Fruit fly (Drosophila melanogaster) whole organism, embryonic: ENCODE measurements around the gene Nepl4.

Experiments
- Blimp-1 ChIP-seq: fragments of 200-800 bp; sonication (Bioruptor generic); optimal IDR thresholded peaks from 3 replicates; lab custom pipeline; 2018; ENCODE audit warnings: missing biosample characterization, missing genetic modification characterization, mild to moderate bottlenecking, moderate library complexity, missing genetic modification reagents
- C15 ChIP-seq: fragments of 200-800 bp; sonication (Bioruptor generic); IDR thresholded peaks from 3 replicates; pipeline ENCODE4 v1.3.6; 2022; ENCODE audit warnings: missing biosample characterization, missing genetic modification characterization
- CG13123 ChIP-seq: fragments of 200-800 bp; sonication (Bioruptor generic); optimal IDR thresholded peaks from 2 replicates; lab custom pipeline; 2016; ENCODE audit warnings: missing biosample characterization, missing genetic modification characterization
- CG14014 ChIP-seq: fragments of 200-800 bp; sonication (Bioruptor generic); IDR thresholded peaks from 2 replicates; pipeline ENCODE4 v1.3.6; 2022; ENCODE audit warnings: missing biosample characterization, missing genetic modification characterization
- CG14050 ChIP-seq: fragments of 200-800 bp; sonication (Bioruptor generic); IDR thresholded peaks from 3 replicates; pipeline ENCODE4 v1.3.6; 2022; ENCODE audit warnings: missing biosample characterization, missing genetic modification characterization
- CG14441 ChIP-seq: fragments of 200-800 bp; sonication (Bioruptor generic); IDR thresholded peaks from 2 replicates; pipeline ENCODE4 v1.3.6; 2022; ENCODE audit warnings: missing biosample characterization, missing genetic modification characterization
- CG14710 ChIP-seq: fragments of 200-800 bp; sonication (Bioruptor generic); optimal IDR thresholded peaks from 3 replicates; lab custom pipeline; 2019; ENCODE audit warnings: missing biosample characterization, mild to moderate bottlenecking, missing genetic modification characterization, moderate library complexity
- CG15479 ChIP-seq: fragments of 200-800 bp; sonication (Bioruptor generic); optimal IDR thresholded peaks from 3 replicates; lab custom pipeline; 2019; ENCODE audit warnings: missing biosample characterization, mild to moderate bottlenecking, missing genetic modification characterization, moderate library complexity
- CG15514 ChIP-seq: fragments of 200-800 bp; sonication (Bioruptor generic); optimal IDR thresholded peaks from 3 replicates; lab custom pipeline; 2017; ENCODE audit warnings: missing biosample characterization, missing genetic modification characterization, mild to moderate bottlenecking, moderate library complexity, missing genetic modification reagents
- CG17361 ChIP-seq: fragments of 200-800 bp; sonication (Bioruptor generic); IDR thresholded peaks from 3 replicates; pipeline ENCODE4 v1.3.6; 2022; ENCODE audit warnings: missing biosample characterization, missing genetic modification characterization
- CG2129 ChIP-seq: fragments of 200-800 bp; sonication (Bioruptor generic); IDR thresholded peaks from 2 replicates; pipeline ENCODE4 v1.3.6; 2022; ENCODE audit warnings: missing biosample characterization, missing genetic modification characterization; ENCODE audit not compliant: partially characterized antibody
- CG4282 ChIP-seq: fragments of 200-800 bp; sonication (Bioruptor generic); optimal IDR thresholded peaks from 2 replicates; lab custom pipeline; 2016; ENCODE audit warnings: missing biosample characterization, missing genetic modification characterization
- CG6272 ChIP-seq: fragments of 200-800 bp; sonication (Bioruptor generic); IDR thresholded peaks from 2 replicates; pipeline ENCODE4 v1.3.6; 2022; ENCODE audit warnings: missing biosample characterization, missing genetic modification characterization
- CG6791 ChIP-seq: fragments of 200-800 bp; sonication (Bioruptor generic); IDR thresholded peaks from 3 replicates; pipeline ENCODE4 v1.3.6; 2022; ENCODE audit warnings: missing biosample characterization, missing genetic modification characterization; ENCODE audit not compliant: partially characterized antibody
- CG7745 ChIP-seq: fragments of 200-800 bp; sonication (Bioruptor generic); optimal IDR thresholded peaks from 2 replicates; lab custom pipeline; 2018; ENCODE audit warnings: missing biosample characterization, mild to moderate bottlenecking, missing genetic modification characterization, moderate library complexity
- CG7987 ChIP-seq: fragments of 200-800 bp; sonication (Bioruptor generic); optimal IDR thresholded peaks from 2 replicates; lab custom pipeline; 2018; ENCODE audit warnings: missing biosample characterization, mild to moderate bottlenecking, missing genetic modification characterization, moderate library complexity
- CG9932 ChIP-seq: fragments of 200-800 bp; sonication (Bioruptor generic); IDR thresholded peaks from 2 replicates; pipeline ENCODE4 v1.3.6; 2022; ENCODE audit warnings: missing biosample characterization, missing genetic modification characterization
- Dp ChIP-seq: fragments of 200-800 bp; sonication (Bioruptor generic); optimal IDR thresholded peaks from 2 replicates; lab custom pipeline; 2018; ENCODE audit warnings: missing biosample characterization, mild to moderate bottlenecking, missing genetic modification characterization, moderate library complexity
- Eip74EF ChIP-seq, 2 experiments: fragments of 200-800 bp in 1 of 2; fragments of >200 bp in 1 of 2; sonication (Bioruptor generic) in 1 of 2; optimal IDR thresholded peaks; 2 replicates each; lab custom pipeline; 2017 to 2019; ENCODE audit warnings: missing biosample characterization in 2 of 2, missing genetic modification characterization in 2 of 2, mild to moderate bottlenecking in 1 of 2, moderate library complexity in 1 of 2
- Hand ChIP-seq: fragments of 200-800 bp; sonication (Bioruptor generic); optimal IDR thresholded peaks from 2 replicates; lab custom pipeline; 2017; ENCODE audit warnings: mild to moderate bottlenecking, missing biosample characterization, missing genetic modification reagents, missing genetic modification characterization
- Hr51 ChIP-seq, 2 experiments: fragments of 200-800 bp; sonication (Bioruptor generic); optimal IDR thresholded peaks; 2 replicates in 1 of 2; 3 replicates in 1 of 2; lab custom pipeline; 2016 to 2018; ENCODE audit warnings: missing biosample characterization in 2 of 2, missing genetic modification characterization in 2 of 2, mild to moderate bottlenecking in 1 of 2, moderate library complexity in 1 of 2
- Lhr ChIP-seq: fragments of 200-800 bp; sonication (Bioruptor generic); optimal IDR thresholded peaks from 3 replicates; lab custom pipeline; 2017; ENCODE audit warnings: mild to moderate bottlenecking, missing biosample characterization, missing genetic modification reagents, missing genetic modification characterization
- Lim3 ChIP-seq: fragments of 200-800 bp; sonication (Bioruptor generic); IDR thresholded peaks from 2 replicates; pipeline ENCODE4 v1.3.6; 2022; ENCODE audit warnings: missing biosample characterization, missing genetic modification characterization
- Meics ChIP-seq: fragments of 200-800 bp; sonication (Bioruptor generic); optimal IDR thresholded peaks from 2 replicates; lab custom pipeline; 2017; ENCODE audit warnings: missing biosample characterization, mild to moderate bottlenecking, missing genetic modification characterization
- Nf-YC ChIP-seq: fragments of 200-800 bp; optimal IDR thresholded peaks from 3 replicates; lab custom pipeline; 2019; ENCODE audit warnings: missing biosample characterization, mild to moderate bottlenecking, missing genetic modification characterization, moderate library complexity
- Optix ChIP-seq: fragments of 200-800 bp; sonication (Bioruptor generic); IDR thresholded peaks from 3 replicates; pipeline ENCODE4 v1.3.6; 2022; ENCODE audit warnings: missing biosample characterization, missing genetic modification characterization
- Poxn ChIP-seq: fragments of 200-800 bp; sonication (Bioruptor generic); IDR thresholded peaks from 2 replicates; pipeline ENCODE4 v1.3.6; 2022; ENCODE audit warnings: missing biosample characterization, missing genetic modification characterization
- Sox102F ChIP-seq: fragments of 200-800 bp; sonication (Bioruptor generic); optimal IDR thresholded peaks from 2 replicates; lab custom pipeline; 2018; ENCODE audit warnings: missing biosample characterization, mild to moderate bottlenecking, missing genetic modification characterization, moderate library complexity
- Sry-δ ChIP-seq: fragments of 200-800 bp; sonication (Bioruptor generic); optimal IDR thresholded peaks from 2 replicates; lab custom pipeline; 2016; ENCODE audit warnings: missing biosample characterization, missing genetic modification characterization
- Xbp1 ChIP-seq: fragments of 200-800 bp; sonication (Bioruptor generic); optimal IDR thresholded peaks from 3 replicates; lab custom pipeline; 2016; ENCODE audit warnings: missing biosample characterization, mild to moderate bottlenecking, missing genetic modification characterization
- abd-A ChIP-seq: fragments of 200-800 bp; sonication (Bioruptor generic); optimal IDR thresholded peaks from 3 replicates; lab custom pipeline; 2019; ENCODE audit warnings: missing biosample characterization, mild to moderate bottlenecking, missing genetic modification characterization, moderate library complexity
- al ChIP-seq: fragments of 200-800 bp; sonication (Bioruptor generic); IDR thresholded peaks from 2 replicates; pipeline ENCODE4 v1.3.6; 2022; ENCODE audit warnings: missing biosample characterization, missing genetic modification characterization
- ash1 ChIP-seq: fragments of 200-800 bp; sonication (Bioruptor generic); optimal IDR thresholded peaks from 2 replicates; lab custom pipeline; 2018; ENCODE audit warnings: missing biosample characterization, mild to moderate bottlenecking, missing genetic modification characterization
- cas ChIP-seq: fragments of 200-800 bp; sonication (Bioruptor generic); IDR thresholded peaks from 2 replicates; pipeline ENCODE4 v1.3.6; 2022; ENCODE audit warnings: missing biosample characterization, missing genetic modification characterization
- chinmo ChIP-seq: fragments of 200-800 bp; sonication (Bioruptor generic); IDR thresholded peaks from 4 replicates; pipeline ENCODE4 v1.3.6; 2022; ENCODE audit warnings: missing biosample characterization, missing genetic modification characterization; ENCODE audit not compliant: partially characterized antibody
- chn ChIP-seq: fragments of 200-800 bp; sonication (Bioruptor generic); optimal IDR thresholded peaks from 2 replicates; lab custom pipeline; 2016; ENCODE audit warnings: missing biosample characterization, missing genetic modification characterization
- crol ChIP-seq: fragments of 200-800 bp; sonication (Bioruptor generic); IDR thresholded peaks from 2 replicates; pipeline ENCODE4 v1.3.6; 2022; ENCODE audit warnings: missing biosample characterization, missing genetic modification characterization
- eyg ChIP-seq: fragments of 200-800 bp; sonication (Bioruptor generic); optimal IDR thresholded peaks from 3 replicates; lab custom pipeline; 2016; ENCODE audit warnings: missing biosample characterization, missing genetic modification characterization
- fd102C ChIP-seq: fragments of 200-800 bp; sonication (Bioruptor generic); optimal IDR thresholded peaks from 2 replicates; lab custom pipeline; 2018; ENCODE audit warnings: missing biosample characterization, mild to moderate bottlenecking, missing genetic modification characterization, moderate library complexity
- fu2 ChIP-seq: fragments of 200-800 bp; sonication (Bioruptor generic); optimal IDR thresholded peaks from 2 replicates; lab custom pipeline; 2016; ENCODE audit warnings: missing biosample characterization, missing genetic modification characterization
- jumu ChIP-seq: fragments of 200-800 bp; sonication (Bioruptor generic); optimal IDR thresholded peaks from 3 replicates; lab custom pipeline; 2016; ENCODE audit warnings: missing biosample characterization, missing genetic modification characterization
- org-1 ChIP-seq: fragments of 200-800 bp; sonication (Bioruptor generic); optimal IDR thresholded peaks from 2 replicates; lab custom pipeline; 2017; ENCODE audit warnings: missing biosample characterization, missing genetic modification characterization
- scrt ChIP-seq: fragments of 200-800 bp; sonication (Bioruptor generic); optimal IDR thresholded peaks from 2 replicates; lab custom pipeline; 2018; ENCODE audit warnings: missing biosample characterization, mild to moderate bottlenecking, missing genetic modification characterization, moderate library complexity
- sima ChIP-seq: fragments of 200-800 bp; sonication (Bioruptor generic); optimal IDR thresholded peaks from 2 replicates; lab custom pipeline; 2016; ENCODE audit warnings: missing biosample characterization, missing genetic modification characterization
- slbo ChIP-seq: fragments of 200-800 bp; sonication (Bioruptor generic); IDR thresholded peaks from 2 replicates; pipeline ENCODE4 v1.3.6; 2022; ENCODE audit warnings: missing biosample characterization, missing genetic modification characterization
- tio ChIP-seq: fragments of 200-800 bp; sonication (Bioruptor generic); optimal IDR thresholded peaks from 2 replicates; lab custom pipeline; 2017; ENCODE audit warnings: missing biosample characterization, missing genetic modification characterization, inconsistent platforms
- vvl ChIP-seq: fragments of 200-800 bp; sonication (Bioruptor generic); IDR thresholded peaks from 2 replicates; pipeline ENCODE4 v1.3.6; 2022; ENCODE audit warnings: missing biosample characterization, missing genetic modification characterization
- zfh2 ChIP-seq: fragments of 200-800 bp; sonication (Bioruptor generic); optimal IDR thresholded peaks from 2 replicates; lab custom pipeline; 2016; ENCODE audit warnings: missing biosample characterization, missing genetic modification characterization

Nepl4 gene

dm6 chr2L:6323536-6324385 is 43.9 kb upstream of the Nepl4 start, which contains the start of gene PDZ-GEF (continued):
- TF ChIP-seq CG7745 (tag; lab: Kevin White, UChicago) (peak; percentile 15), Sry-δ (GFP tag; lab: Kevin White, UChicago) (peak; percentile 59), Optix (GFP tag; lab: Robert Waterston, UW) (no peak), jumu (peak; percentile 48), chn (GFP tag; lab: Kevin White, UChicago) (peak; percentile 55), abd-A (tag; lab: Kevin White, UChicago) (no peak), Eip74EF (GFP tag; optimal IDR thresholded peaks at IDR 0.05; lab: Kevin White, UChicago) (no peak), Meics (GFP tag; lab: Kevin White, UChicago) (no peak), CG7987 (peak; percentile 32), CG6791 (GFP tag; lab: Robert Waterston, UW) (peak; percentile 62; the same call in 1 of the 3 replicates), al (GFP tag; lab: Robert Waterston, UW) (no peak), CG15479 (GFP tag; lab: Kevin White, UChicago) (peak; percentile 87), CG4282 (GFP tag; lab: Kevin White, UChicago) (peak; percentile 16), zfh2 (no peak), org-1 (no peak), Hand (GFP tag; lab: Kevin White, UChicago) (peak; percentile 10), C15 (no peak), Sox102F (GFP tag; lab: Kevin White, UChicago) (no peak), CG13123 (peak; percentile 20), Lim3 (GFP tag; lab: Robert Waterston, UW) (no peak), CG14441 (peak; percentile 53), Dp (GFP tag; lab: Kevin White, UChicago) (peak; percentile 68), CG2129 (GFP tag; lab: Robert Waterston, UW) (no peak), CG14014 (GFP tag; lab: Robert Waterston, UW) (peak; percentile 47; the same call in 1 of the 2 replicates), CG15514 (GFP tag; lab: Kevin White, UChicago) (no peak), CG17361 (GFP tag; lab: Robert Waterston, UW) (no peak; the same call in 2 of the 3 replicates), slbo (GFP tag; lab: Robert Waterston, UW) (peak; percentile 59; the same call in 1 of the 2 replicates), CG6272 (GFP tag; lab: Robert Waterston, UW) (no peak), ash1 (GFP tag; lab: Kevin White, UChicago) (no peak), fd102C (GFP tag; lab: Kevin White, UChicago) (peak; percentile 15), Nf-YC (tag; lab: Kevin White, UChicago) (no peak), CG14710 (tag; lab: Kevin White, UChicago) (peak; percentile 99), tio (GFP tag; lab: Kevin White, UChicago) (no peak), cas (GFP tag; lab: Robert Waterston, UW) (no peak), crol (no peak), Xbp1 (peak; percentile 77), fu2 (no peak), Lhr (peak; percentile 96), eyg (GFP tag; lab: Kevin White, UChicago) (peak; percentile 24), scrt (GFP tag; lab: Kevin White, UChicago) (peak; percentile 33), vvl (peak; percentile 82), CG14050 (GFP tag; lab: Robert Waterston, UW) (no peak), Blimp-1 (GFP tag; lab: Kevin White, UChicago) (peak; percentile 46), chinmo (no peak), Hr51 (GFP tag; optimal IDR thresholded peaks at IDR 0.05; lab: Kevin White, UChicago) (no peak), CG9932 (GFP tag; lab: Robert Waterston, UW) (peak; percentile 50), sima (GFP tag; lab: Kevin White, UChicago) (no peak), Poxn (no peak)
